Fruit fly (Drosophila melanogaster) whole organism, prepupa: ENCODE data around the gene rno.
A peak's percentile ranks its signal among the peaks of the same experiment; 100 is the strongest.

Experiments
- Blimp-1 ChIP-seq: fragments of 200-800 bp; sonication (Bioruptor generic); optimal IDR thresholded peaks from 3 replicates; lab custom pipeline; 2017; ENCODE audit warnings: missing biosample characterization, missing genetic modification characterization, mild to moderate bottlenecking, moderate library complexity, missing genetic modification reagents
- CG10669 ChIP-seq: fragments of 200-800 bp; sonication (Bioruptor generic); optimal IDR thresholded peaks from 3 replicates; lab custom pipeline; 2018; ENCODE audit warnings: missing biosample characterization, mild to moderate bottlenecking, missing genetic modification characterization, moderate library complexity
- CG11762 ChIP-seq: fragments of 200-800 bp; sonication (Bioruptor generic); optimal IDR thresholded peaks from 3 replicates; lab custom pipeline; 2016; ENCODE audit warnings: missing biosample characterization, missing genetic modification characterization; ENCODE audit not compliant: insufficient read depth
- CG11902 ChIP-seq: fragments of 200-800 bp; sonication (Bioruptor generic); optimal IDR thresholded peaks from 3 replicates; lab custom pipeline; 2016; ENCODE audit warnings: missing biosample characterization, missing genetic modification characterization
- CG15336 ChIP-seq: fragments of 200-800 bp; sonication (Bioruptor generic); IDR thresholded peaks from 2 replicates; pipeline ENCODE4 v1.3.6; 2022; ENCODE audit warnings: missing biosample characterization, missing genetic modification characterization
- CG1621 ChIP-seq: fragments of 200-800 bp; sonication (Bioruptor generic); optimal IDR thresholded peaks from 3 replicates; lab custom pipeline; 2018; ENCODE audit warnings: missing biosample characterization, mild to moderate bottlenecking, missing genetic modification characterization
- CG3032 ChIP-seq: fragments of 200-800 bp; optimal IDR thresholded peaks from 2 replicates; lab custom pipeline; 2019; ENCODE audit warnings: missing biosample characterization, mild to moderate bottlenecking, missing genetic modification characterization, moderate library complexity
- CG31627 ChIP-seq: fragments of 200-800 bp; sonication (Bioruptor generic); optimal IDR thresholded peaks from 3 replicates; lab custom pipeline; 2016; ENCODE audit warnings: missing biosample characterization, missing genetic modification characterization
- CG32006 ChIP-seq: fragments of 200-800 bp; sonication (Bioruptor generic); optimal IDR thresholded peaks from 3 replicates; lab custom pipeline; 2017; ENCODE audit warnings: missing biosample characterization, mild to moderate bottlenecking, missing genetic modification characterization
- CG34406 ChIP-seq: fragments of 200-800 bp; sonication (Bioruptor generic); optimal IDR thresholded peaks from 3 replicates; lab custom pipeline; 2016; ENCODE audit warnings: missing biosample characterization, missing genetic modification characterization
- CG3919 ChIP-seq: fragments of 200-800 bp; sonication (Bioruptor generic); optimal IDR thresholded peaks from 3 replicates; lab custom pipeline; 2016; ENCODE audit warnings: missing biosample characterization, missing genetic modification characterization
- CG6276 ChIP-seq: fragments of 200-800 bp; sonication (Bioruptor generic); optimal IDR thresholded peaks from 2 replicates; lab custom pipeline; 2017; ENCODE audit warnings: missing biosample characterization, mild to moderate bottlenecking, missing genetic modification characterization
- CG6808 ChIP-seq: fragments of 200-800 bp; sonication (Bioruptor generic); optimal IDR thresholded peaks from 3 replicates; lab custom pipeline; 2017; ENCODE audit warnings: missing biosample characterization, missing genetic modification characterization, mild to moderate bottlenecking, moderate library complexity, missing genetic modification reagents
- CG6854 ChIP-seq: fragments of 200-800 bp; sonication (Bioruptor generic); optimal IDR thresholded peaks from 2 replicates; lab custom pipeline; 2017; ENCODE audit warnings: missing biosample characterization, mild to moderate bottlenecking, missing genetic modification characterization
- CG8319 ChIP-seq: fragments of 200-800 bp; sonication (Bioruptor generic); optimal IDR thresholded peaks from 3 replicates; lab custom pipeline; 2016; ENCODE audit warnings: missing biosample characterization, missing genetic modification characterization
- CG8632 ChIP-seq: fragments of 200-800 bp; sonication (Bioruptor generic); optimal IDR thresholded peaks from 3 replicates; lab custom pipeline; 2016; ENCODE audit warnings: missing biosample characterization, missing genetic modification characterization
- Eip75B ChIP-seq: fragments of 200-800 bp; sonication (Bioruptor generic); optimal IDR thresholded peaks from 3 replicates; lab custom pipeline; 2016; ENCODE audit warnings: missing biosample characterization, missing genetic modification characterization
- Eip78C ChIP-seq: fragments of 200-800 bp; sonication (Bioruptor generic); peaks from one replicate; lab custom pipeline; 2016; ENCODE audit warnings: missing biosample characterization, missing genetic modification characterization
- Eip93F ChIP-seq: fragments of 200-800 bp; sonication (Bioruptor generic); optimal IDR thresholded peaks from 2 replicates; lab custom pipeline; 2016; ENCODE audit warnings: missing biosample characterization, mild to moderate bottlenecking, missing genetic modification characterization
- Ets21C ChIP-seq: fragments of 200-800 bp; sonication (Bioruptor generic); optimal IDR thresholded peaks from 3 replicates; lab custom pipeline; 2016; ENCODE audit warnings: missing biosample characterization, missing genetic modification characterization
- Ets96B ChIP-seq: fragments of 200-800 bp; optimal IDR thresholded peaks from 2 replicates; lab custom pipeline; 2019; ENCODE audit warnings: missing biosample characterization, mild to moderate bottlenecking, missing genetic modification characterization, moderate library complexity
- Gug ChIP-seq: fragments of 200-800 bp; sonication (Bioruptor generic); IDR thresholded peaks from 2 replicates; pipeline ENCODE4 v1.3.6; 2022; ENCODE audit warnings: missing biosample characterization, missing genetic modification characterization
- Hr38 ChIP-seq: sonication (Bioruptor generic); optimal IDR thresholded peaks from 2 replicates; lab custom pipeline; 2016; ENCODE audit warnings: missing biosample characterization, missing genetic modification characterization
- Hr39 ChIP-seq: fragments of 200-800 bp; sonication (Bioruptor generic); optimal IDR thresholded peaks from 2 replicates; lab custom pipeline; 2016; ENCODE audit warnings: missing biosample characterization, missing genetic modification characterization
- Hr4 ChIP-seq: fragments of 200-800 bp; sonication (Bioruptor generic); optimal IDR thresholded peaks from 3 replicates; lab custom pipeline; 2016; ENCODE audit warnings: missing biosample characterization, missing genetic modification characterization
- Lpt ChIP-seq: fragments of 200-800 bp; sonication (Bioruptor generic); optimal IDR thresholded peaks from 3 replicates; lab custom pipeline; 2016; ENCODE audit warnings: missing biosample characterization, missing genetic modification characterization
- Sox102F ChIP-seq: fragments of 200-800 bp; sonication (Bioruptor generic); optimal IDR thresholded peaks from 2 replicates; lab custom pipeline; 2016; ENCODE audit warnings: missing biosample characterization, mild to moderate bottlenecking, missing genetic modification characterization
- dac ChIP-seq: fragments of 200-800 bp; sonication (Bioruptor generic); optimal IDR thresholded peaks from 2 replicates; lab custom pipeline; 2017; ENCODE audit warnings: missing biosample characterization, mild to moderate bottlenecking, missing genetic modification characterization
- dsx ChIP-seq: fragments of 200-800 bp; optimal IDR thresholded peaks from 3 replicates; lab custom pipeline; 2019; ENCODE audit warnings: missing biosample characterization, mild to moderate bottlenecking, missing genetic modification characterization, moderate library complexity; ENCODE audit not compliant: poor library complexity, severe bottlenecking
- fd59A ChIP-seq: fragments of 200-800 bp; sonication (Bioruptor generic); optimal IDR thresholded peaks from 2 replicates; lab custom pipeline; 2017; ENCODE audit warnings: missing biosample characterization, mild to moderate bottlenecking, missing genetic modification characterization, missing genetic modification reagents
- fkh ChIP-seq: fragments of 200-800 bp; sonication (Bioruptor generic); optimal IDR thresholded peaks from 3 replicates; lab custom pipeline; 2017; ENCODE audit warnings: missing biosample characterization, mild to moderate bottlenecking, missing genetic modification characterization, moderate library complexity
- net ChIP-seq: fragments of 200-800 bp; sonication (Bioruptor generic); optimal IDR thresholded peaks from 3 replicates; lab custom pipeline; 2016; ENCODE audit warnings: missing biosample characterization, missing genetic modification characterization
- pdm3 ChIP-seq: fragments of 200-800 bp; sonication (Bioruptor generic); optimal IDR thresholded peaks from 3 replicates; lab custom pipeline; 2016; ENCODE audit warnings: missing biosample characterization, missing genetic modification characterization
- salr ChIP-seq, 2 experiments: fragments of 200-800 bp; sonication (Bioruptor generic); optimal IDR thresholded peaks; 3 replicates each; lab custom pipeline; 2016 to 2018; ENCODE audit warnings: missing biosample characterization in 2 of 2, missing genetic modification characterization in 2 of 2, mild to moderate bottlenecking in 1 of 2
- ss ChIP-seq, 2 experiments: fragments of 200-800 bp; sonication (Bioruptor generic); optimal IDR thresholded peaks; 2 replicates in 1 of 2; 3 replicates in 1 of 2; lab custom pipeline; 2017 to 2018; ENCODE audit warnings: mild to moderate bottlenecking in 2 of 2, missing biosample characterization in 2 of 2, missing genetic modification characterization in 2 of 2, moderate library complexity in 1 of 2
- topi ChIP-seq: fragments of 200-800 bp; sonication (Bioruptor generic); optimal IDR thresholded peaks from 3 replicates; lab custom pipeline; 2016; ENCODE audit warnings: missing biosample characterization, missing genetic modification characterization

The rno gene

DNA sequence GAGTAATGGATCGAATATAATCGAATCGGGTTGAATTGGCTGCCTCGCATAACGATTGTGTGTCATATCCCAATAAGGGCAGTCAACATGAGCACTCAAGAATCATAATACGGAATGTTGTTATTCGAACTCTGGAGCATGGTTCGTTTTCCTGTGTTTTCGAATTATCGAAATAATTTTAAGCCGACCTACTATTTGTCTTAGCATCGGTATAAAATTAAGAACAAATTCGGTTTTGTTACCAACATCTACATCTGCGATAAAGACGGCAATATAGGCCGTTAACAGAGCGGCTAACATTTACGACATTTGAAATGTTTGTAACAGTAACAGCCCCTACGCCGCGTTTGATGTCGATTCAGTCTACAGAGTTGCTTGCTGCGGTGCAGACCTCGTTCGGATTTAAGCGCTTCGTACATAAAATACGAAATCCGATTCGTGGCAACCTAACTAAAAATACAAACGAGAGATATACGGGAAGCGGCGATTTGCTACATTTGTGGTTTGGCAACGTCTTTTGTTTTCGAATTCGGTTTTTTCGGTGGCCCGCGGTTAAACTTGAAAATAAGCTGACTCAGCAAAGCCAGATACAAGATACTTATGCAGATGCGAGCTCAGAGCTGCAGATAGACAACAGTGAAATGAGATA is 39.0 kb downstream of the rno start (continued):
- no peak for TF ChIP-seq Gug
- no peak for TF ChIP-seq CG31627 (GFP tag; lab: Kevin White, UChicago)
- TF ChIP-seq CG8319 (GFP tag; lab: Kevin White, UChicago): no peak
- TF ChIP-seq CG11762 (GFP tag; lab: Kevin White, UChicago): no peak
- TF ChIP-seq Sox102F: peak; percentile 8
- no peak for TF ChIP-seq Lpt (GFP tag; lab: Kevin White, UChicago)
- no peak for TF ChIP-seq Hr4 (GFP tag; lab: Kevin White, UChicago)
- TF ChIP-seq CG3919: no peak
- no peak for TF ChIP-seq topi
- no peak for TF ChIP-seq CG1621 (tag; lab: Kevin White, UChicago)
- TF ChIP-seq CG32006 (GFP tag; lab: Kevin White, UChicago): no peak
- TF ChIP-seq Hr38: no peak
- TF ChIP-seq CG10669 (GFP tag; lab: Kevin White, UChicago): no peak
- no peak for TF ChIP-seq dac
- TF ChIP-seq dsx (GFP tag; lab: Kevin White, UChicago): peak; percentile 44
- TF ChIP-seq pdm3 (GFP tag; lab: Kevin White, UChicago): no peak
- TF ChIP-seq CG6854 (GFP tag; lab: Kevin White, UChicago): peak; percentile 42
- TF ChIP-seq CG6276 (GFP tag; lab: Kevin White, UChicago): no peak
- no peak for TF ChIP-seq CG3032 (tag; lab: Kevin White, UChicago)
- TF ChIP-seq CG15336 (GFP tag; lab: Robert Waterston, UW): peak; percentile 22; the same call in 1 of the 2 replicates
- no peak for TF ChIP-seq CG34406

DNA sequence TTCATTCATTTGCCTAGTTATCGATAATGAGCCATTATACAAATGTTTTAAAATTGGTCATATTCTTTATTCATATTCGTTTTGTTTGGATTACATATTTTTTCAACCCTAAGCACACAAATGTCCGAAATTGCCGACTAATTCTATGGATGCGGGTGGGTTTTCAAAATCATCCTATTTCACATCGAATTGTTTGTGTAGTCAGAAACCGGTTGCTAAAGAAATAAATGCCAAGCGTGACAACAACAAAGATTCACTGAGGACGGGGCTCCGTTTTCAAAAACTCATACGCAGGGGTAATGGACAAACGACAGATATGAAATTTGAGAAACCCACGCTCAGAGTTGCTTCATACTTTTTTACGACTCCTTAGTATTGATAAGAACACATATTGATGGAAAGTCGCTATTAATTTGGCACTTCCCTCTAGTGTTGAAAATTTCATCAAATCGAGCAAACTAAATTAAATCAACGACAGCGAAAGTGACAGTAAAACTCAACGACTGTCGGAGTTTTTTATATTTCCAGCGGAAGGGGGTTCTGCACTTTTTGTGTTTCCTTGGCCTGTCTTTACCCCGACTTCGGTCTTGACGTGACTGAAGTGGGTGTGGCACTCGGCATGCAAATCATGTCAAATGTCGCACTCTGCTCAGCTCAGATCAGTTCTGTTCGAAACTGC is 40.0 kb downstream of the rno start:
- TF ChIP-seq ss (GFP tag; optimal IDR thresholded peaks at IDR 0.05; lab: Kevin White, UChicago) (peak in 1 of 2 experiments; percentile 17), fkh (GFP tag; lab: Kevin White, UChicago) (peak; percentile 24), Ets96B (tag; lab: Kevin White, UChicago) (no peak), Blimp-1 (GFP tag; lab: Kevin White, UChicago) (peak; percentile 60), pdm3 (GFP tag; lab: Kevin White, UChicago) (no peak), Eip78C (GFP tag; lab: Kevin White, UChicago) (peak; percentile 22), Sox102F (no peak)

DNA sequence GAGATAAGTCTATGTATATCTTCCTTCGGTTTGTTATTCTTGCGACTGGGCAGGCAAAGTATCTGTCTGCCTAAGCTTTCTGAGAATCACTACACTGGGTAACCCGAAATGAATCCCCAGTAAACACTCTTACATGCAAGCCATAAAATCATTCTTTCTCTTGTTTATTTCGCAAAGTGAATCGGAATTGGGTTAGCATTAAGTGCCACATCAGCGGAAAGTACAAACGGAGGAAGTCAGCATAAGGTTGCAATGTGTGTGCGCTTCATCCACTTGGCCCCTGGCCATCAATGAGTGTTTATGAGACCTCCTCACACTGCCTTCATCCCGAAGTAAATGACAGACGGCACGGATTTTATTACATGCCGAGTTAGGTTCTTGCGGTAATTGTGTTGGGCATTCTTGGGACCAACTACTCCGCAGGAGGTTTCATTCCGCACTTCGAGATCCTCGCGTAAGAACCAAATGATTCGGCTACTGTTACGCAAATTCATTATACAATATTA is 41.8 kb downstream of the rno start:
- TF ChIP-seq topi (no peak), CG15336 (GFP tag; lab: Robert Waterston, UW) (no peak), Blimp-1 (GFP tag; lab: Kevin White, UChicago) (no peak), Eip93F (GFP tag; lab: Kevin White, UChicago) (no peak), fd59A (GFP tag; lab: Kevin White, UChicago) (no peak), CG11902 (GFP tag; lab: Kevin White, UChicago) (no peak), CG6808 (GFP tag; lab: Kevin White, UChicago) (no peak), salr (GFP tag; optimal IDR thresholded peaks at IDR 0.05; lab: Kevin White, UChicago) (no peak), Eip75B (GFP tag; lab: Kevin White, UChicago) (no peak), CG8632 (GFP tag; lab: Kevin White, UChicago) (no peak), CG6854 (GFP tag; lab: Kevin White, UChicago) (no peak), fkh (GFP tag; lab: Kevin White, UChicago) (no peak), Ets21C (GFP tag; lab: Kevin White, UChicago) (no peak), net (GFP tag; lab: Kevin White, UChicago) (no peak), ss (GFP tag; optimal IDR thresholded peaks at IDR 0.05; lab: Kevin White, UChicago) (no peak), CG32006 (GFP tag; lab: Kevin White, UChicago) (no peak), Hr38 (no peak), Hr39 (GFP tag; lab: Kevin White, UChicago) (no peak)
